Worm (Caenorhabditis elegans) whole organism, L3 larva: ENCODE measurements around the gene Y17G7B.23.

ENCODE experiments used
- ceh-82 ChIP-seq: fragments of 150-350 bp; optimal IDR thresholded peaks from 2 replicates; lab custom pipeline; 2014; ENCODE audit warnings: missing biosample characterization, missing genetic modification characterization
- egl-5 ChIP-seq: fragments of 150-350 bp; optimal IDR thresholded peaks from 2 replicates; lab custom pipeline; 2017; ENCODE audit warnings: missing biosample characterization, missing genetic modification reagents, missing genetic modification characterization, inconsistent platforms
- elt-1 ChIP-seq: fragments of 150-350 bp; optimal IDR thresholded peaks from 2 replicates; lab custom pipeline; 2014; ENCODE audit warnings: missing biosample characterization, missing genetic modification characterization
- fkh-10 ChIP-seq: sonication (generic microtip); optimal IDR thresholded peaks from 2 replicates; lab custom pipeline; 2017; ENCODE audit warnings: missing biosample characterization, missing genetic modification reagents, missing genetic modification characterization
- nhr-11 ChIP-seq: fragments of 150-350 bp; optimal IDR thresholded peaks from 2 replicates; lab custom pipeline; 2014; ENCODE audit warnings: missing biosample characterization, missing genetic modification characterization
- nhr-237 ChIP-seq: fragments of 150-350 bp; optimal IDR thresholded peaks from 2 replicates; lab custom pipeline; 2014; ENCODE audit warnings: missing biosample characterization, missing genetic modification characterization
- pha-4 ChIP-seq: fragments of 150-350 bp; optimal IDR thresholded peaks from 2 replicates; lab custom pipeline; 2014; ENCODE audit warnings: missing biosample characterization, missing genetic modification reagents, missing genetic modification characterization
- snpc-4 ChIP-seq: fragments of 150-350 bp; optimal IDR thresholded peaks from 2 replicates; lab custom pipeline; 2014; ENCODE audit warnings: missing biosample characterization, missing genetic modification characterization
- ztf-11 ChIP-seq: fragments of 150-350 bp; optimal IDR thresholded peaks from 2 replicates; lab custom pipeline; 2014; ENCODE audit warnings: missing biosample characterization, missing genetic modification characterization

- TF ChIP-seq snpc-4 (tag; lab: Kevin White, UChicago) (no peak), ztf-11 (no peak), pha-4 (tag; lab: Kevin White, UChicago) (no peak), nhr-237 (tag; lab: Kevin White, UChicago) (no peak), egl-5 (no peak), fkh-10 (GFP tag; lab: Kevin White, UChicago) (no peak), ceh-82 (tag; lab: Kevin White, UChicago) (no peak), elt-1 (tag; lab: Kevin White, UChicago) (no peak), nhr-11 (tag; lab: Kevin White, UChicago) (no peak)
These were observed 9.8 kb downstream of the Y17G7B.23 start, which contains the start of gene glb-29 for ce11 chrII:12008772-12009171.
